Worm (Caenorhabditis elegans): ENCODE measurements around the gene vav-1.

vav-1 gene

ce11 chrX:9237708-9238107 lies 5.8 kb upstream of the vav-1 start (continued):
- TF ChIP-seq ztf-28 (GFP tag; IDR thresholded peaks at IDR 0.05), result no peak
- TF ChIP-seq mel-28 (tag; optimal IDR thresholded peaks at IDR 0.05; ENCODE audit: borderline replicate concordance), result no peak
- TF ChIP-seq hlh-26 (GFP tag; conservative IDR thresholded peaks at IDR 0.05), result no peak
- TF ChIP-seq Y53G8AR.9 (GFP tag; conservative IDR thresholded peaks at IDR 0.05), result no peak
- peak; percentile 50; the same call in 1 of the 2 replicates for TF ChIP-seq mcd-1 (GFP tag; IDR thresholded peaks at IDR 0.05)
- TF ChIP-seq madf-6 (GFP tag; IDR thresholded peaks at IDR 0.05), result no peak; the same call in 1 of the 2 replicates
- no peak for TF ChIP-seq K12H6.12 (tag; optimal IDR thresholded peaks at IDR 0.05)
- TF ChIP-seq sptf-2 (GFP tag; optimal IDR thresholded peaks at IDR 0.05), result no peak
- TF ChIP-seq F37B4.10 (GFP tag; IDR thresholded peaks at IDR 0.05), result no peak
- TF ChIP-seq ztf-26 (tag; optimal IDR thresholded peaks at IDR 0.05), result no peak
- TF ChIP-seq F57C9.4 (tag; optimal IDR thresholded peaks at IDR 0.05), result no peak
- no peak for TF ChIP-seq aptf-3 (GFP tag; IDR thresholded peaks at IDR 0.05)
- no peak for TF ChIP-seq zfh-2 (GFP tag; conservative IDR thresholded peaks at IDR 0.05)
- peak; percentile 67 for TF ChIP-seq ZK185.1 (tag; optimal IDR thresholded peaks at IDR 0.05; ENCODE audit: poor library complexity, severe bottlenecking)
- no peak for TF ChIP-seq F39B2.1 (GFP tag; IDR thresholded peaks at IDR 0.05)
- no peak for TF ChIP-seq B0019.2 (GFP tag; conservative IDR thresholded peaks at IDR 0.05)
- TF ChIP-seq ceh-79 (tag; optimal IDR thresholded peaks at IDR 0.05), result no peak
- peak; percentile 20 for TF ChIP-seq tbx-9 (tag; optimal IDR thresholded peaks at IDR 0.05; ENCODE audit: borderline replicate concordance)
- no peak for TF ChIP-seq madf-8 (GFP tag; conservative IDR thresholded peaks at IDR 0.05)
- TF ChIP-seq ceh-58 (GFP tag; IDR thresholded peaks at IDR 0.05), result no peak
- no peak for TF ChIP-seq sdz-38 (tag; optimal IDR thresholded peaks at IDR 0.05)
- TF ChIP-seq aptf-2 (GFP tag; conservative IDR thresholded peaks at IDR 0.05), result no peak
- TF ChIP-seq madf-3 (GFP tag; IDR thresholded peaks at IDR 0.05), result 0 out of 2 replicates have a peak, but pooled peaks have one; percentile 39
- TF ChIP-seq nhr-179 (tag; optimal IDR thresholded peaks at IDR 0.05), result peak; percentile 37
- TF ChIP-seq lsy-27 (tag; optimal IDR thresholded peaks at IDR 0.05; ENCODE audit: borderline replicate concordance, insufficient read depth), result no peak
- TF ChIP-seq C17E4.6 (GFP tag; IDR thresholded peaks at IDR 0.05), result no peak
- TF ChIP-seq lin-54 (GFP tag; optimal IDR thresholded peaks at IDR 0.05), result peak; percentile 15
- peak; percentile 53 for TF ChIP-seq F49E8.2 (tag; optimal IDR thresholded peaks at IDR 0.05; ENCODE audit: insufficient read depth)
- TF ChIP-seq cebp-2 (GFP tag; IDR thresholded peaks at IDR 0.05), result no peak
- no peak for TF ChIP-seq K11D2.4 (GFP tag; IDR thresholded peaks at IDR 0.05)
- TF ChIP-seq T26A5.8 (tag; optimal IDR thresholded peaks at IDR 0.05), result no peak
- TF ChIP-seq xnd-1 (tag; optimal IDR thresholded peaks at IDR 0.05), result no peak
- TF ChIP-seq dox-1 (GFP tag; IDR thresholded peaks at IDR 0.05), result peak; percentile 63; the same call in 1 of the 2 replicates
- peak; percentile 53 for TF ChIP-seq T07F8.4 (tag; optimal IDR thresholded peaks at IDR 0.05)
- peak; percentile 35 for TF ChIP-seq snpc-1.3 (tag; optimal IDR thresholded peaks at IDR 0.05; ENCODE audit: insufficient read depth)
- TF ChIP-seq snpc-3.4 (tag; optimal IDR thresholded peaks at IDR 0.05), result peak; percentile 57
- peak; percentile 70; the same call in 1 of the 2 replicates for TF ChIP-seq egl-44 (GFP tag; IDR thresholded peaks at IDR 0.05)
- TF ChIP-seq nfya-1 (tag; optimal IDR thresholded peaks at IDR 0.05; ENCODE audit: borderline replicate concordance, insufficient read depth), result no peak
- peak; percentile 46 for TF ChIP-seq attf-5 (GFP tag; optimal IDR thresholded peaks at IDR 0.05)
- TF ChIP-seq pha-4 (tag; optimal IDR thresholded peaks at IDR 0.05), result no peak
- no peak for TF ChIP-seq nfyb-1 (GFP tag; IDR thresholded peaks at IDR 0.05)

Data from whole organism, young adult.